Fruit fly (Drosophila melanogaster) whole organism, prepupa: Measurements from ENCODE around the gene Drsl1.

Experiments
- CG3032 ChIP-seq: fragments of 200-800 bp; optimal IDR thresholded peaks from 2 replicates; lab custom pipeline; 2019; ENCODE audit warnings: missing biosample characterization, mild to moderate bottlenecking, missing genetic modification characterization, moderate library complexity
- CG34406 ChIP-seq: fragments of 200-800 bp; sonication (Bioruptor generic); optimal IDR thresholded peaks from 3 replicates; lab custom pipeline; 2016; ENCODE audit warnings: missing biosample characterization, missing genetic modification characterization
- CG6808 ChIP-seq: fragments of 200-800 bp; sonication (Bioruptor generic); optimal IDR thresholded peaks from 3 replicates; lab custom pipeline; 2017; ENCODE audit warnings: missing biosample characterization, missing genetic modification characterization, mild to moderate bottlenecking, moderate library complexity, missing genetic modification reagents
- CG6854 ChIP-seq: fragments of 200-800 bp; sonication (Bioruptor generic); optimal IDR thresholded peaks from 2 replicates; lab custom pipeline; 2017; ENCODE audit warnings: missing biosample characterization, mild to moderate bottlenecking, missing genetic modification characterization
- Eip75B ChIP-seq: fragments of 200-800 bp; sonication (Bioruptor generic); optimal IDR thresholded peaks from 3 replicates; lab custom pipeline; 2016; ENCODE audit warnings: missing biosample characterization, missing genetic modification characterization
- Met ChIP-seq: fragments of 200-800 bp; sonication (Bioruptor generic); optimal IDR thresholded peaks from 3 replicates; lab custom pipeline; 2016; ENCODE audit warnings: missing biosample characterization, missing genetic modification characterization
- OdsH ChIP-seq: fragments of 200-800 bp; sonication (Bioruptor generic); optimal IDR thresholded peaks from 3 replicates; lab custom pipeline; 2016; ENCODE audit warnings: missing biosample characterization, missing genetic modification characterization
- Smox ChIP-seq: fragments of 200-800 bp; sonication (Bioruptor generic); optimal IDR thresholded peaks from 3 replicates; lab custom pipeline; 2016; ENCODE audit warnings: missing biosample characterization, missing genetic modification characterization

dm6 chr3L:3376551-3376950, 41.0 kb upstream of the Drsl1 start, which contains the start of gene CG12012:
- TF ChIP-seq Smox (no peak), CG34406 (GFP tag; lab: Kevin White, UChicago) (no peak), CG6854 (no peak), OdsH (GFP tag; lab: Kevin White, UChicago) (no peak), CG6808 (no peak), CG3032 (no peak), Met (GFP tag; lab: Kevin White, UChicago) (no peak), Eip75B (no peak)
